Fruit fly (Drosophila melanogaster) whole organism, embryonic: ENCODE data around the gene CG34267.

Experiments
- BEAF-32 ChIP-seq: fragments of 200-800 bp; sonication (Bioruptor generic); optimal IDR thresholded peaks from 3 replicates; lab custom pipeline; 2017; ENCODE audit warnings: missing biosample characterization, missing genetic modification characterization, mild to moderate bottlenecking, moderate library complexity, missing genetic modification reagents
- Bteb2 ChIP-seq: fragments of 200-800 bp; sonication (Bioruptor generic); optimal IDR thresholded peaks from 2 replicates; lab custom pipeline; 2016; ENCODE audit warnings: missing biosample characterization, missing genetic modification characterization
- CG10274 ChIP-seq: fragments of 200-800 bp; sonication (Bioruptor generic); optimal IDR thresholded peaks from 3 replicates; lab custom pipeline; 2017; ENCODE audit warnings: missing biosample characterization, mild to moderate bottlenecking, missing genetic modification characterization
- CG11247 ChIP-seq: fragments of 200-800 bp; sonication (Bioruptor generic); IDR thresholded peaks from 2 replicates; pipeline ENCODE4 v1.3.6; 2022; ENCODE audit warnings: missing biosample characterization, missing genetic modification characterization
- CG12219 ChIP-seq: fragments of 200-800 bp; sonication (Bioruptor generic); optimal IDR thresholded peaks from 3 replicates; lab custom pipeline; 2018; ENCODE audit warnings: missing biosample characterization, mild to moderate bottlenecking, missing genetic modification characterization
- CG12391 ChIP-seq: fragments of 200-800 bp; sonication (Bioruptor generic); optimal IDR thresholded peaks from 3 replicates; lab custom pipeline; 2018; ENCODE audit warnings: missing biosample characterization, mild to moderate bottlenecking, missing genetic modification characterization, moderate library complexity
- CG12942 ChIP-seq: fragments of 200-800 bp; sonication (Bioruptor generic); optimal IDR thresholded peaks from 3 replicates; lab custom pipeline; 2016; ENCODE audit warnings: missing biosample characterization, missing genetic modification characterization
- CG1832 ChIP-seq: fragments of 200-800 bp; sonication (Bioruptor generic); optimal IDR thresholded peaks from 2 replicates; lab custom pipeline; 2017; ENCODE audit warnings: missing biosample characterization, mild to moderate bottlenecking, missing genetic modification characterization, inconsistent platforms
- CG18599 ChIP-seq: fragments of 200-800 bp; sonication (Bioruptor generic); optimal IDR thresholded peaks from 3 replicates; lab custom pipeline; 2017; ENCODE audit warnings: missing biosample characterization, missing genetic modification characterization, mild to moderate bottlenecking, moderate library complexity, missing genetic modification reagents
- CG2129 ChIP-seq: fragments of 200-800 bp; sonication (Bioruptor generic); IDR thresholded peaks from 2 replicates; pipeline ENCODE4 v1.3.6; 2022; ENCODE audit warnings: missing biosample characterization, missing genetic modification characterization; ENCODE audit not compliant: partially characterized antibody
- CG2202 ChIP-seq: fragments of 200-800 bp; sonication (Bioruptor generic); optimal IDR thresholded peaks from 2 replicates; lab custom pipeline; 2018; ENCODE audit warnings: missing biosample characterization, mild to moderate bottlenecking, missing genetic modification characterization
- CG31365 ChIP-seq: fragments of 200-800 bp; sonication (Bioruptor generic); optimal IDR thresholded peaks from 2 replicates; lab custom pipeline; 2018; ENCODE audit warnings: missing biosample characterization, mild to moderate bottlenecking, missing genetic modification characterization
- CG3838 ChIP-seq: fragments of 200-800 bp; sonication (Bioruptor generic); optimal IDR thresholded peaks from 3 replicates; lab custom pipeline; 2016; ENCODE audit warnings: missing biosample characterization, missing genetic modification characterization
- CG43689 ChIP-seq: fragments of 200-800 bp; sonication (Bioruptor generic); IDR thresholded peaks from 2 replicates; pipeline ENCODE4 v1.3.6; 2022; ENCODE audit warnings: missing biosample characterization, missing genetic modification characterization
- CG4854 ChIP-seq: fragments of 200-800 bp; sonication (Bioruptor generic); optimal IDR thresholded peaks from 2 replicates; lab custom pipeline; 2016; ENCODE audit warnings: missing biosample characterization, missing genetic modification characterization, inconsistent platforms
- CG8281 ChIP-seq: fragments of 200-800 bp; sonication (Bioruptor generic); optimal IDR thresholded peaks from 2 replicates; lab custom pipeline; 2018; ENCODE audit warnings: missing biosample characterization, mild to moderate bottlenecking, missing genetic modification characterization, moderate library complexity
- CG8765 ChIP-seq: fragments of 200-800 bp; sonication (Bioruptor generic); IDR thresholded peaks from 2 replicates; pipeline ENCODE4 v1.3.6; 2022; ENCODE audit warnings: missing biosample characterization, missing genetic modification characterization
- CG9817 ChIP-seq: fragments of 200-800 bp; sonication (Bioruptor generic); optimal IDR thresholded peaks from 2 replicates; lab custom pipeline; 2018; ENCODE audit warnings: missing biosample characterization, mild to moderate bottlenecking, missing genetic modification characterization, moderate library complexity
- CG9876 ChIP-seq: fragments of 200-800 bp; sonication (Bioruptor generic); optimal IDR thresholded peaks from 2 replicates; lab custom pipeline; 2016; ENCODE audit warnings: missing biosample characterization, missing genetic modification characterization
- CTCF ChIP-seq: fragments of 200-800 bp; sonication (Bioruptor generic); optimal IDR thresholded peaks from 2 replicates; lab custom pipeline; 2017; ENCODE audit warnings: missing biosample characterization, mild to moderate bottlenecking, missing genetic modification characterization, moderate library complexity
- Dad ChIP-seq: fragments of 200-800 bp; sonication (Bioruptor generic); optimal IDR thresholded peaks from 3 replicates; lab custom pipeline; 2016; ENCODE audit warnings: missing biosample characterization, missing genetic modification characterization
- Gug ChIP-seq: fragments of 200-800 bp; sonication (Bioruptor generic); IDR thresholded peaks from 4 replicates; pipeline ENCODE4 v1.3.6; 2022; ENCODE audit warnings: missing biosample characterization, missing genetic modification characterization
- Hr3 ChIP-seq: fragments of 200-800 bp; sonication (Bioruptor generic); optimal IDR thresholded peaks from 3 replicates; lab custom pipeline; 2016; ENCODE audit warnings: missing biosample characterization, missing genetic modification characterization
- Lpt ChIP-seq: fragments of >200 bp; optimal IDR thresholded peaks from 2 replicates; lab custom pipeline; 2018; ENCODE audit warnings: missing biosample characterization, missing genetic modification characterization
- Oaz ChIP-seq: fragments of 200-800 bp; sonication (Bioruptor generic); IDR thresholded peaks from 2 replicates; pipeline ENCODE4 v1.3.6; 2022; ENCODE audit warnings: missing biosample characterization, missing genetic modification characterization
- Spps ChIP-seq: fragments of 200-800 bp; sonication (Bioruptor generic); optimal IDR thresholded peaks from 2 replicates; lab custom pipeline; 2018; ENCODE audit warnings: missing biosample characterization, mild to moderate bottlenecking, missing genetic modification characterization
- Sry-δ ChIP-seq: fragments of 200-800 bp; sonication (Bioruptor generic); optimal IDR thresholded peaks from 2 replicates; lab custom pipeline; 2016; ENCODE audit warnings: missing biosample characterization, missing genetic modification characterization
- aop ChIP-seq: fragments of 200-800 bp; sonication (Bioruptor generic); IDR thresholded peaks from 2 replicates; pipeline ENCODE4 v1.3.6; 2022; ENCODE audit warnings: missing biosample characterization, missing genetic modification characterization
- ap ChIP-seq: fragments of 200-800 bp; sonication (Bioruptor generic); IDR thresholded peaks from 2 replicates; pipeline ENCODE4 v1.3.6; 2022; ENCODE audit warnings: missing biosample characterization, missing genetic modification characterization
- bab2 ChIP-seq: fragments of 200-800 bp; sonication (Bioruptor generic); optimal IDR thresholded peaks from 2 replicates; lab custom pipeline; 2016; ENCODE audit warnings: missing biosample characterization, missing genetic modification characterization
- bsh ChIP-seq, 2 experiments: fragments of 200-800 bp; sonication (Bioruptor generic); optimal IDR thresholded peaks; 2 replicates each; lab custom pipeline; 2017 to 2018; ENCODE audit warnings: mild to moderate bottlenecking in 2 of 2, missing biosample characterization in 2 of 2, missing genetic modification characterization in 2 of 2, moderate library complexity in 1 of 2
- cg ChIP-seq: fragments of 200-800 bp; sonication (Bioruptor generic); optimal IDR thresholded peaks from 3 replicates; lab custom pipeline; 2019; ENCODE audit warnings: missing biosample characterization, mild to moderate bottlenecking, missing genetic modification characterization, moderate library complexity
- crc ChIP-seq: fragments of 200-800 bp; sonication (Bioruptor generic); optimal IDR thresholded peaks from 2 replicates; lab custom pipeline; 2016; ENCODE audit warnings: missing biosample characterization, missing genetic modification characterization
- crol ChIP-seq: fragments of 200-800 bp; sonication (Bioruptor generic); IDR thresholded peaks from 2 replicates; pipeline ENCODE4 v1.3.6; 2022; ENCODE audit warnings: missing biosample characterization, missing genetic modification characterization
- dimm ChIP-seq: fragments of 200-800 bp; sonication (Bioruptor generic); IDR thresholded peaks from 2 replicates; pipeline ENCODE4 v1.3.6; 2022; ENCODE audit warnings: missing biosample characterization, missing genetic modification characterization
- dysf ChIP-seq: fragments of 200-800 bp; sonication (Bioruptor generic); IDR thresholded peaks from 3 replicates; pipeline ENCODE4 v1.3.6; 2022; ENCODE audit warnings: missing biosample characterization, missing genetic modification characterization
- esg ChIP-seq: fragments of 200-800 bp; sonication (Bioruptor generic); conservative IDR thresholded peaks from 2 replicates; pipeline ENCODE4 v1.3.6; 2022; ENCODE audit warnings: missing biosample characterization, missing genetic modification characterization
- ftz-f1 ChIP-seq: fragments of 200-800 bp; sonication (Bioruptor generic); optimal IDR thresholded peaks from 2 replicates; lab custom pipeline; 2016; ENCODE audit warnings: missing biosample characterization, missing genetic modification characterization
- klu ChIP-seq: fragments of 200-800 bp; sonication (Bioruptor generic); IDR thresholded peaks from 2 replicates; pipeline ENCODE4 v1.3.6; 2022; ENCODE audit warnings: missing biosample characterization, missing genetic modification characterization
- lbe ChIP-seq: fragments of 200-800 bp; sonication (Bioruptor generic); optimal IDR thresholded peaks from 2 replicates; lab custom pipeline; 2016; ENCODE audit warnings: missing biosample characterization, mild to moderate bottlenecking, missing genetic modification characterization
- lmd ChIP-seq: fragments of 200-800 bp; sonication (Bioruptor generic); IDR thresholded peaks from 2 replicates; pipeline ENCODE4 v1.3.6; 2022; ENCODE audit warnings: missing biosample characterization, missing genetic modification characterization
- lov ChIP-seq, 2 experiments: fragments of 200-800 bp in 1 of 2; fragments of >200 bp in 1 of 2; sonication (Bioruptor generic) in 1 of 2; IDR thresholded peaks in 1 of 2; optimal IDR thresholded peaks in 1 of 2; 2 replicates in 1 of 2; 3 replicates in 1 of 2; pipeline versions ENCODE4 v1.3.6 to Lab custom; 2017 to 2022; ENCODE audit warnings: missing biosample characterization in 1 of 2, missing genetic modification characterization in 1 of 2
- maf-S ChIP-seq: fragments of 200-800 bp; sonication (Bioruptor generic); optimal IDR thresholded peaks from 2 replicates; lab custom pipeline; 2016; ENCODE audit warnings: missing biosample characterization, missing genetic modification characterization
- ranshi ChIP-seq: fragments of 200-800 bp; sonication (Bioruptor generic); IDR thresholded peaks from 2 replicates; pipeline ENCODE4 v1.3.6; 2022; ENCODE audit warnings: missing biosample characterization, missing genetic modification characterization
- row ChIP-seq: fragments of 200-800 bp; sonication (Bioruptor generic); IDR thresholded peaks from 3 replicates; pipeline ENCODE4 v1.3.6; 2022; ENCODE audit warnings: missing biosample characterization, missing genetic modification characterization
- salm ChIP-seq: fragments of 200-800 bp; sonication (Bioruptor generic); optimal IDR thresholded peaks from 2 replicates; lab custom pipeline; 2018; ENCODE audit warnings: missing biosample characterization, mild to moderate bottlenecking, missing genetic modification characterization
- sens-2 ChIP-seq: fragments of 200-800 bp; sonication (Bioruptor generic); IDR thresholded peaks from 2 replicates; pipeline ENCODE4 v1.3.6; 2022; ENCODE audit warnings: missing biosample characterization, missing genetic modification characterization
- tio ChIP-seq: fragments of 200-800 bp; sonication (Bioruptor generic); optimal IDR thresholded peaks from 2 replicates; lab custom pipeline; 2017; ENCODE audit warnings: missing biosample characterization, missing genetic modification characterization, inconsistent platforms
- toy ChIP-seq: fragments of 200-800 bp; sonication (Bioruptor generic); IDR thresholded peaks from 2 replicates; pipeline ENCODE4 v1.3.6; 2022; ENCODE audit warnings: missing biosample characterization, missing genetic modification characterization
- usp ChIP-seq: fragments of >200 bp; optimal IDR thresholded peaks from 2 replicates; lab custom pipeline; 2017; ENCODE audit warnings: missing biosample characterization, missing genetic modification characterization
- zfh1 ChIP-seq: fragments of 200-800 bp; sonication (Bioruptor generic); IDR thresholded peaks from 3 replicates; pipeline ENCODE4 v1.3.6; 2022; ENCODE audit warnings: missing biosample characterization, missing genetic modification characterization

The CG34267 gene

DNA sequence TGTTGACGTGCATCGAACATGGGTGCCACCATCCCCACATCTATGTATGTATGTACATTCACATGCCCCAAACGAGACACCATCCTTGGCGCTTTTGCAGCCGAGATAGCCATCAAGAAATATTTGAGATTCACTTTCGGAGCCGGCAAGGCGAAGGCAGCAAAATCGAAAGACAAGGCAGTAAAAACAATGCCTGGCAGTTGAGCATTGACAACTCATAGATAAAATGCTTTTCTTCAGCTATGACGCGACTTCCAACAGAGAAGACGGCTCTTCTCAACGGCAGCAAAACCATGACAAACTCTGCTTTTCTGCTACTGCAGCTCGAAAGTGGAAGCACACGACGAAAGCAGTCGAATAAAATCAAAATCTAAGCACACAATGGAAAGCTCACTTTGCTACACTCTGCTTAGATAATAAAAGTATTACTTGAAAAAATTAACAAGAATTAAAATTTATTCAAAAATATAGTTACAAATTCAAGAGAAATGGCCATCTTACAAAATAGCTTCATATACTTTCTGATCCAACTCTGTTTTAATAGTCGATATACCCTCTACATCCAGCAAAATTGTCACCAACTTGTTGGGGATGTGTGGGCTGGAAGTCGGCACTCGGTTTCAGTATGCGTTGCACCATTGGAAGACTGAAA is 16.8 kb upstream of the CG34267 start (continued):
- TF ChIP-seq lov (optimal IDR thresholded peaks at IDR 0.05; lab: Kevin White, UChicago) (no peak), lov (GFP tag; IDR thresholded peaks at IDR 0.05; lab: Robert Waterston, UW) (0 out of 3 replicates have a peak, but pooled peaks have one; percentile 58), CG9876 (GFP tag; lab: Kevin White, UChicago) (no peak), cg (GFP tag; lab: Kevin White, UChicago) (no peak), CG31365 (tag; lab: Kevin White, UChicago) (no peak), Spps (tag; lab: Kevin White, UChicago) (no peak), CTCF (no peak), sens-2 (GFP tag; lab: Robert Waterston, UW) (no peak), CG4854 (no peak), tio (no peak), Dad (GFP tag; lab: Kevin White, UChicago) (no peak), Sry-δ (GFP tag; lab: Kevin White, UChicago) (no peak), CG9817 (no peak), bsh (GFP tag; optimal IDR thresholded peaks at IDR 0.05; lab: Kevin White, UChicago) (peak; percentile 16 to 41), CG8765 (GFP tag; lab: Robert Waterston, UW) (no peak), ap (GFP tag; lab: Robert Waterston, UW) (no peak), esg (GFP tag; lab: Robert Waterston, UW) (peak; percentile 55), CG43689 (GFP tag; lab: Robert Waterston, UW) (no peak), salm (tag; lab: Kevin White, UChicago) (no peak), CG2202 (tag; lab: Kevin White, UChicago) (no peak), Lpt (GFP tag; lab: Kevin White, UChicago) (no peak), CG1832 (GFP tag; lab: Kevin White, UChicago) (no peak), ranshi (GFP tag; lab: Robert Waterston, UW) (0 out of 2 replicates have a peak, but pooled peaks have one; percentile 31), crol (GFP tag; lab: Robert Waterston, UW) (no peak; the same call in 1 of the 2 replicates), Oaz (GFP tag; lab: Robert Waterston, UW) (no peak), CG12391 (tag; lab: Kevin White, UChicago) (no peak), dysf (GFP tag; lab: Robert Waterston, UW) (peak; percentile 50; the same call in 1 of the 3 replicates), toy (GFP tag; lab: Robert Waterston, UW) (no peak), BEAF-32 (GFP tag; lab: Kevin White, UChicago) (no peak), lbe (GFP tag; lab: Kevin White, UChicago) (no peak), klu (no peak), row (GFP tag; lab: Robert Waterston, UW) (peak; percentile 54), lmd (GFP tag; lab: Robert Waterston, UW) (peak; percentile 48; the same call in 1 of the 2 replicates), CG12942 (GFP tag; lab: Kevin White, UChicago) (no peak), usp (no peak), CG10274 (GFP tag; lab: Kevin White, UChicago) (no peak), zfh1 (peak; percentile 72), maf-S (GFP tag; lab: Kevin White, UChicago) (no peak), CG2129 (GFP tag; lab: Robert Waterston, UW) (no peak), CG8281 (tag; lab: Kevin White, UChicago) (no peak), crc (GFP tag; lab: Kevin White, UChicago) (no peak), ftz-f1 (GFP tag; lab: Kevin White, UChicago) (no peak), dimm (GFP tag; lab: Robert Waterston, UW) (0 out of 2 replicates have a peak, but pooled peaks have one; percentile 14), aop (GFP tag; lab: Robert Waterston, UW) (no peak), Bteb2 (GFP tag; lab: Kevin White, UChicago) (no peak), Hr3 (GFP tag; lab: Kevin White, UChicago) (no peak), CG12219 (GFP tag; lab: Kevin White, UChicago) (no peak), Gug (GFP tag; lab: Robert Waterston, UW) (no peak), CG11247 (GFP tag; lab: Robert Waterston, UW) (no peak), bab2 (GFP tag; lab: Kevin White, UChicago) (no peak), CG3838 (no peak), CG18599 (GFP tag; lab: Kevin White, UChicago) (no peak)
